Worm (Caenorhabditis elegans) whole organism, L3 larva: ENCODE data around the gene suf-1.

Experiments used
- R02D3.7 ChIP-seq: fragments of 150-350 bp; optimal IDR thresholded peaks from 2 replicates; lab custom pipeline; 2014; ENCODE audit warnings: missing biosample characterization, missing genetic modification characterization
- ZK546.5 ChIP-seq: sonication (generic microtip); optimal IDR thresholded peaks from 2 replicates; lab custom pipeline; 2017; ENCODE audit warnings: missing biosample characterization, missing genetic modification characterization
- aly-2 ChIP-seq: fragments of 150-350 bp; optimal IDR thresholded peaks from 2 replicates; lab custom pipeline; 2014; ENCODE audit warnings: missing biosample characterization, missing genetic modification characterization
- ama-1 ChIP-seq: fragments of 150-350 bp; optimal IDR thresholded peaks from 2 replicates; lab custom pipeline; 2018
- ceh-16 ChIP-seq: sonication (generic microtip); optimal IDR thresholded peaks from 2 replicates; lab custom pipeline; 2017; ENCODE audit warnings: missing biosample characterization, missing genetic modification characterization
- ceh-28 ChIP-seq: fragments of 150-350 bp; optimal IDR thresholded peaks from 2 replicates; lab custom pipeline; 2014; ENCODE audit warnings: missing biosample characterization, missing genetic modification reagents, missing genetic modification characterization
- ceh-82 ChIP-seq: fragments of 150-350 bp; optimal IDR thresholded peaks from 2 replicates; lab custom pipeline; 2014; ENCODE audit warnings: missing biosample characterization, missing genetic modification characterization
- ceh-9 ChIP-seq: sonication (generic microtip); optimal IDR thresholded peaks from 2 replicates; lab custom pipeline; 2018; ENCODE audit warnings: missing biosample characterization, missing genetic modification characterization
- daf-12 ChIP-seq: fragments of 150-350 bp; optimal IDR thresholded peaks from 2 replicates; lab custom pipeline; 2014; ENCODE audit warnings: missing biosample characterization, missing genetic modification reagents, missing genetic modification characterization
- egl-27 ChIP-seq: sonication (generic microtip); optimal IDR thresholded peaks from 4 replicates; lab custom pipeline; 2017; ENCODE audit warnings: missing biosample characterization, missing genetic modification reagents, missing genetic modification characterization
- egl-5 ChIP-seq: fragments of 150-350 bp; optimal IDR thresholded peaks from 2 replicates; lab custom pipeline; 2017; ENCODE audit warnings: missing biosample characterization, missing genetic modification reagents, missing genetic modification characterization, inconsistent platforms
- elt-1 ChIP-seq: fragments of 150-350 bp; optimal IDR thresholded peaks from 2 replicates; lab custom pipeline; 2014; ENCODE audit warnings: missing biosample characterization, missing genetic modification characterization
- elt-2 ChIP-seq: sonication (generic microtip); optimal IDR thresholded peaks from 2 replicates; lab custom pipeline; 2016; ENCODE audit warnings: missing genetic modification reagents, mild to moderate bottlenecking, missing genetic modification characterization, missing compliant biosample characterization
- elt-3 ChIP-seq, 3 experiments: fragments of 150-350 bp in 1 of 3; sonication (generic microtip) in 2 of 3; optimal IDR thresholded peaks; 2 replicates in 2 of 3; 4 replicates in 1 of 3; lab custom pipeline; 2014 to 2017; ENCODE audit warnings: missing biosample characterization in 3 of 3, missing genetic modification characterization in 3 of 3
- eor-1 ChIP-seq, 2 experiments: fragments of 150-350 bp; optimal IDR thresholded peaks; 2 replicates each; lab custom pipeline; 2014 to 2018; ENCODE audit warnings: missing biosample characterization in 2 of 2, missing genetic modification characterization in 2 of 2
- fkh-10 ChIP-seq: sonication (generic microtip); optimal IDR thresholded peaks from 2 replicates; lab custom pipeline; 2017; ENCODE audit warnings: missing biosample characterization, missing genetic modification reagents, missing genetic modification characterization
- fkh-2 ChIP-seq: fragments of 150-350 bp; optimal IDR thresholded peaks from 2 replicates; lab custom pipeline; 2014; ENCODE audit warnings: missing biosample characterization, missing genetic modification reagents, missing genetic modification characterization
- fos-1 ChIP-seq: fragments of 150-350 bp; optimal IDR thresholded peaks from 2 replicates; lab custom pipeline; 2014; ENCODE audit warnings: missing biosample characterization, missing genetic modification characterization
- hmg-11 ChIP-seq: sonication (generic microtip); optimal IDR thresholded peaks from 2 replicates; lab custom pipeline; 2016; ENCODE audit warnings: missing genetic modification characterization, missing compliant biosample characterization
- jun-1 ChIP-seq: fragments of 150-350 bp; optimal IDR thresholded peaks from 2 replicates; lab custom pipeline; 2014; ENCODE audit warnings: missing biosample characterization, missing genetic modification reagents, missing genetic modification characterization
- lin-15B ChIP-seq: fragments of 150-350 bp; optimal IDR thresholded peaks from 2 replicates; lab custom pipeline; 2014; ENCODE audit warnings: missing biosample characterization, missing genetic modification characterization
- lin-39 ChIP-seq: fragments of 150-350 bp; optimal IDR thresholded peaks from 2 replicates; lab custom pipeline; 2018; ENCODE audit warnings: missing biosample characterization, missing genetic modification reagents, missing genetic modification characterization
- lsy-12 ChIP-seq: sonication (generic microtip); optimal IDR thresholded peaks from 2 replicates; lab custom pipeline; 2016; ENCODE audit warnings: mild to moderate bottlenecking, missing genetic modification characterization, missing compliant biosample characterization
- mdl-1 ChIP-seq: fragments of 150-350 bp; optimal IDR thresholded peaks from 2 replicates; lab custom pipeline; 2014; ENCODE audit warnings: missing biosample characterization, missing genetic modification characterization
- mml-1 ChIP-seq: fragments of 150-350 bp; sonication (generic microtip); optimal IDR thresholded peaks from 3 replicates; lab custom pipeline; 2014; ENCODE audit warnings: missing biosample characterization, missing genetic modification characterization
- nfya-1 ChIP-seq: sonication (generic microtip); optimal IDR thresholded peaks from 2 replicates; lab custom pipeline; 2017; ENCODE audit warnings: missing genetic modification characterization, mild to moderate bottlenecking, missing compliant biosample characterization, antibody characterized with exemption, moderate library complexity; ENCODE audit not compliant: insufficient read depth
- nhr-11 ChIP-seq: fragments of 150-350 bp; optimal IDR thresholded peaks from 2 replicates; lab custom pipeline; 2014; ENCODE audit warnings: missing biosample characterization, missing genetic modification characterization
- nhr-12 ChIP-seq: fragments of 150-350 bp; optimal IDR thresholded peaks from 2 replicates; lab custom pipeline; 2014; ENCODE audit warnings: missing biosample characterization, missing genetic modification characterization
- nhr-23 ChIP-seq: fragments of 150-350 bp; optimal IDR thresholded peaks from 2 replicates; lab custom pipeline; 2014; ENCODE audit warnings: missing biosample characterization, missing genetic modification reagents, missing genetic modification characterization
- nhr-237 ChIP-seq: fragments of 150-350 bp; optimal IDR thresholded peaks from 2 replicates; lab custom pipeline; 2014; ENCODE audit warnings: missing biosample characterization, missing genetic modification characterization
- nhr-25 ChIP-seq: sonication (generic microtip); optimal IDR thresholded peaks from 2 replicates; lab custom pipeline; 2017; ENCODE audit warnings: missing biosample characterization, missing genetic modification characterization
- nhr-28 ChIP-seq: fragments of 150-350 bp; optimal IDR thresholded peaks from 2 replicates; lab custom pipeline; 2014; ENCODE audit warnings: missing biosample characterization, missing genetic modification characterization
- nhr-43 ChIP-seq: sonication (generic microtip); optimal IDR thresholded peaks from 2 replicates; lab custom pipeline; 2016; ENCODE audit warnings: mild to moderate bottlenecking, missing genetic modification characterization, missing compliant biosample characterization; ENCODE audit not compliant: poor library complexity, severe bottlenecking
- nhr-67 ChIP-seq: fragments of 150-350 bp; optimal IDR thresholded peaks from 2 replicates; lab custom pipeline; 2014; ENCODE audit warnings: missing biosample characterization, missing genetic modification characterization
- nhr-76 ChIP-seq: fragments of 150-350 bp; sonication (generic microtip); optimal IDR thresholded peaks from 5 replicates; lab custom pipeline; 2014; ENCODE audit warnings: missing biosample characterization, missing genetic modification characterization
- nhr-77 ChIP-seq: fragments of 150-350 bp; optimal IDR thresholded peaks from 2 replicates; lab custom pipeline; 2014; ENCODE audit warnings: missing biosample characterization, missing genetic modification characterization
- pha-4 ChIP-seq: fragments of 150-350 bp; optimal IDR thresholded peaks from 2 replicates; lab custom pipeline; 2014; ENCODE audit warnings: missing biosample characterization, missing genetic modification reagents, missing genetic modification characterization
- pqm-1 ChIP-seq: fragments of 150-350 bp; optimal IDR thresholded peaks from 2 replicates; lab custom pipeline; 2017; ENCODE audit warnings: missing biosample characterization, missing genetic modification characterization, inconsistent platforms
- sea-2 ChIP-seq: fragments of 150-350 bp; sonication (generic microtip); optimal IDR thresholded peaks from 4 replicates; lab custom pipeline; 2014; ENCODE audit warnings: missing biosample characterization, missing genetic modification reagents, missing genetic modification characterization
- skn-1 ChIP-seq: fragments of 150-350 bp; optimal IDR thresholded peaks from 2 replicates; lab custom pipeline; 2014; ENCODE audit warnings: missing biosample characterization, missing genetic modification characterization
- snpc-4 ChIP-seq: fragments of 150-350 bp; optimal IDR thresholded peaks from 2 replicates; lab custom pipeline; 2014; ENCODE audit warnings: missing biosample characterization, missing genetic modification characterization
- tbx-2 ChIP-seq: sonication (generic microtip); optimal IDR thresholded peaks from 2 replicates; lab custom pipeline; 2016; ENCODE audit warnings: mild to moderate bottlenecking, missing genetic modification characterization, missing compliant biosample characterization
- unc-39 ChIP-seq: sonication (generic microtip); optimal IDR thresholded peaks from 4 replicates; lab custom pipeline; 2017; ENCODE audit warnings: missing biosample characterization, missing genetic modification characterization
- unc-62 ChIP-seq: fragments of 150-350 bp; sonication (generic microtip); optimal IDR thresholded peaks from 4 replicates; lab custom pipeline; 2014; ENCODE audit warnings: missing biosample characterization, missing genetic modification reagents, missing genetic modification characterization
- zag-1 ChIP-seq: fragments of 150-350 bp; optimal IDR thresholded peaks from 2 replicates; lab custom pipeline; 2014; ENCODE audit warnings: missing biosample characterization, missing genetic modification characterization
- ztf-11 ChIP-seq: fragments of 150-350 bp; optimal IDR thresholded peaks from 2 replicates; lab custom pipeline; 2014; ENCODE audit warnings: missing biosample characterization, missing genetic modification characterization
- ztf-4 ChIP-seq: fragments of 150-350 bp; optimal IDR thresholded peaks from 2 replicates; lab custom pipeline; 2014; ENCODE audit warnings: missing biosample characterization, missing genetic modification characterization

suf-1 gene

DNA sequence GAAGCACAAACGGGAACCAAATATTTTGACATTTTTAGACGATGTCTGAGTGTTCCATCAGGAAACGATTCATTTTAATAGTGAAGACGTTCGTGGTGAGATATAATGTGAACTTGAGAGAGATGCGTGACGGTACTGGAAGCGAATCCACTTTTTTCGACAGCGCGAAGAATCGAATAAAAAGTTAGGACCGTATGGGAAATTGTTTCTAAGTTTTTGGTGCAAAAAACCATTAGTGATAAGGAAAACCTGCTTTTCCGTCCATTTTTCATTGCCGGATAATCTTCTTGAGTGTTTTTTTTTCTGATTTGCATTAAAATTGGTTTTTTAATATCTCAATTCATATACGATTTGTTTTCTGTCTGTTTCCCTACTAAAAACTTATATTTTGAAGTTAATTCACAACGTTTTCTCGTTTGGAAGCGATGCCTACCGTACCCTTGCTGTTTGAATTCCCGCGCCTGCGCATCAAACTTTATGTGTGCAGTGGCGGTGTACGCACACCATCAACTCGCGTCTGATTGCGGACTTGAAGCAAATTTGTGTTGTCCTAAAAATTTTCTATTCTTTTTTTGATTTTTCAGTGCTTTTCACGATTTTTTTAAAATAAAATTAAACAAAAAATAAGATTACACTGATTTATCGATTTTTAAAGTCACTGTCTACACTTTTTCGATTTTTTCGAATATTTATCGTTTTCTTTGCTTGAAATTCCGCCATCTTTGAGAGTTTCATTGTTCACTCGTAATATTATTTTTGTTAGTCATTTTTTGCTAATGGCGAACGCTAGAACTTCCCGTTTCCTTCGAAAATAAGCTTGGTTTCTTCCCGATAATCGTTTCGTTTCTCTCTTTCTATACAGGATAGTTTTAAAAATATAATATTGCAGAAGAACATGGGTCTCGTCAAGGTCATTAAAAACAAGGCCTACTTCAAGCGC lies 34.3 kb upstream of the suf-1 start, which contains the start of the genes col-38 and rpl-5:
Gene col-38 (minus strand): TSS at position 51 of the 940 bp plus-strand sequence.
Gene rpl-5 (plus strand): TSS at position 890 of the 940 bp plus-strand sequence.
- TF ChIP-seq ceh-28 (tag; lab: Kevin White, UChicago) (peak; percentile 64), ztf-4 (tag; lab: Kevin White, UChicago) (peak; percentile 2), aly-2 (tag; lab: Kevin White, UChicago) (no peak), lin-39 (tag; lab: Kevin White, UChicago) (peak; percentile 93), nhr-67 (tag; lab: Kevin White, UChicago) (no peak), snpc-4 (tag; lab: Kevin White, UChicago) (peak; percentile 78), skn-1 (peak; percentile 78), ZK546.5 (tag; lab: Kevin White, UChicago) (peak; percentile 84), R02D3.7 (tag; lab: Kevin White, UChicago) (peak; percentile 73), mml-1 (tag; lab: Kevin White, UChicago) (no peak), nhr-25 (tag; lab: Kevin White, UChicago) (peak; percentile 94), daf-12 (tag; lab: Kevin White, UChicago) (no peak), nhr-28 (no peak), egl-27 (tag; lab: Kevin White, UChicago) (no peak), pqm-1 (tag; lab: Kevin White, UChicago) (peak; percentile 51), elt-2 (tag; lab: Kevin White, UChicago) (peak; percentile 72), eor-1 (tag; optimal IDR thresholded peaks at IDR 0.05; lab: Kevin White, UChicago) (no peak), nfya-1 (tag; lab: Kevin White, UChicago) (peak; percentile 97), lin-15B (peak; percentile 97), ceh-82 (no peak), unc-62 (GFP tag; lab: Kevin White, UChicago) (peak; percentile 28), ceh-16 (tag; lab: Kevin White, UChicago) (no peak), lsy-12 (tag; lab: Kevin White, UChicago) (peak; percentile 77), tbx-2 (tag; lab: Kevin White, UChicago) (peak; percentile 38), zag-1 (tag; lab: Kevin White, UChicago) (no peak), hmg-11 (tag; lab: Kevin White, UChicago) (peak; percentile 63), fkh-10 (GFP tag; lab: Kevin White, UChicago) (peak; percentile 83), nhr-76 (tag; lab: Kevin White, UChicago) (no peak), mdl-1 (no peak), elt-1 (tag; lab: Kevin White, UChicago) (peak; percentile 23), elt-3 (tag; optimal IDR thresholded peaks at IDR 0.05; lab: Kevin White, UChicago) (no peak), jun-1 (peak; percentile 66), sea-2 (GFP tag; lab: Kevin White, UChicago) (no peak), ama-1 (lab: Kevin White, UChicago) (peak; percentile 7), fos-1 (tag; lab: Kevin White, UChicago) (no peak), ztf-11 (tag; lab: Kevin White, UChicago) (no peak), nhr-11 (tag; lab: Kevin White, UChicago) (peak; percentile 73), fkh-2 (tag; lab: Kevin White, UChicago) (no peak), egl-5 (tag; lab: Kevin White, UChicago) (peak; percentile 87), nhr-23 (tag; lab: Kevin White, UChicago) (peak; percentile 96), pha-4 (tag; lab: Kevin White, UChicago) (peak; percentile 99), nhr-77 (tag; lab: Kevin White, UChicago) (no peak), nhr-237 (tag; lab: Kevin White, UChicago) (no peak), unc-39 (tag; lab: Kevin White, UChicago) (no peak), ceh-9 (tag; lab: Kevin White, UChicago) (no peak), nhr-12 (no peak), nhr-43 (tag; lab: Kevin White, UChicago) (peak; percentile 66)
